Worm (Caenorhabditis elegans) whole organism, L4 larva: ENCODE results near the gene T28H11.7.

Experiments used
- D1046.2 ChIP-seq: fragments of 200-800 bp; sonication (Bioruptor generic); IDR thresholded peaks from 2 replicates; pipeline ENCODE4 v1.3.6; 2022; ENCODE audit warnings: missing genetic modification characterization, missing compliant biosample characterization
- F26F4.8 ChIP-seq: fragments of 200-800 bp; sonication (Bioruptor generic); conservative IDR thresholded peaks from 2 replicates; pipeline ENCODE4 v1.3.6; 2022; ENCODE audit warnings: missing genetic modification characterization, missing compliant biosample characterization
- F44E2.7 ChIP-seq: fragments of 200-800 bp; sonication (Bioruptor generic); IDR thresholded peaks from 2 replicates; pipeline ENCODE4 v2.1.2; 2022; ENCODE audit warnings: missing genetic modification characterization, missing compliant biosample characterization
- F49E8.2 ChIP-seq: sonication (generic microtip); optimal IDR thresholded peaks from 2 replicates; lab custom pipeline; 2016; ENCODE audit warnings: missing compliant biosample characterization, mild to moderate bottlenecking, missing genetic modification characterization, borderline replicate concordance
- T20F7.1 ChIP-seq: fragments of 200-800 bp; sonication (Bioruptor generic); optimal IDR thresholded peaks from 2 replicates; lab custom pipeline; 2018; ENCODE audit warnings: mild to moderate bottlenecking, missing genetic modification characterization, missing compliant biosample characterization
- Y5F2A.4 ChIP-seq: fragments of 200-800 bp; sonication (Bioruptor generic); optimal IDR thresholded peaks from 2 replicates; lab custom pipeline; 2018; ENCODE audit warnings: mild to moderate bottlenecking, missing genetic modification characterization, missing compliant biosample characterization
- ZK337.2 ChIP-seq: fragments of 200-800 bp; sonication (Bioruptor generic); IDR thresholded peaks from 2 replicates; pipeline ENCODE4 v1.3.6; 2022; ENCODE audit warnings: missing genetic modification reagents, missing genetic modification characterization, missing compliant biosample characterization
- aly-2 ChIP-seq: sonication (generic microtip); optimal IDR thresholded peaks from 2 replicates; lab custom pipeline; 2018; ENCODE audit warnings: missing biosample characterization, missing genetic modification characterization
- ama-1 ChIP-seq: fragments of 150-350 bp; optimal IDR thresholded peaks from 2 replicates; lab custom pipeline; 2014; ENCODE audit warnings: inconsistent platforms, mixed read lengths
- arid-1 ChIP-seq: fragments of 200-800 bp; sonication (Bioruptor generic); conservative IDR thresholded peaks from 2 replicates; pipeline ENCODE4 v1.3.6; 2022; ENCODE audit warnings: missing genetic modification reagents, missing genetic modification characterization, missing compliant biosample characterization
- attf-4 ChIP-seq: sonication (generic microtip); optimal IDR thresholded peaks from 3 replicates; lab custom pipeline; 2017; ENCODE audit warnings: missing biosample characterization, missing genetic modification characterization
- ceh-20 ChIP-seq: fragments of 200-800 bp; sonication (Bioruptor generic); IDR thresholded peaks from 2 replicates; pipeline ENCODE4 v1.3.6; 2022; ENCODE audit warnings: missing genetic modification reagents, missing genetic modification characterization, missing compliant biosample characterization
- ceh-28 ChIP-seq: fragments of 150-350 bp; optimal IDR thresholded peaks from 2 replicates; lab custom pipeline; 2014; ENCODE audit warnings: missing biosample characterization, missing genetic modification reagents, missing genetic modification characterization
- ceh-44 ChIP-seq: fragments of 200-800 bp; sonication (Bioruptor generic); IDR thresholded peaks from 2 replicates; pipeline ENCODE4 v1.3.6; 2022; ENCODE audit warnings: missing genetic modification reagents, missing genetic modification characterization, missing compliant biosample characterization
- ctbp-1 ChIP-seq: fragments of 200-800 bp; sonication (Bioruptor generic); IDR thresholded peaks from 2 replicates; pipeline ENCODE4 v1.3.6; 2022; ENCODE audit warnings: missing genetic modification reagents, missing genetic modification characterization, missing compliant biosample characterization
- daf-12 ChIP-seq: fragments of 150-350 bp; optimal IDR thresholded peaks from 2 replicates; lab custom pipeline; 2014; ENCODE audit warnings: missing biosample characterization, missing genetic modification reagents, missing genetic modification characterization
- daf-19 ChIP-seq: fragments of 200-800 bp; sonication (Bioruptor generic); conservative IDR thresholded peaks from 2 replicates; pipeline ENCODE4 v1.3.6; 2022; ENCODE audit warnings: missing genetic modification characterization, missing compliant biosample characterization
- dmd-6 ChIP-seq: fragments of 200-800 bp; sonication (Bioruptor generic); IDR thresholded peaks from 2 replicates; pipeline ENCODE4 v1.3.6; 2022; ENCODE audit warnings: missing genetic modification reagents, missing genetic modification characterization, missing compliant biosample characterization
- dpl-1 ChIP-seq: fragments of 150-350 bp; optimal IDR thresholded peaks from 2 replicates; lab custom pipeline; 2014; ENCODE audit warnings: missing biosample characterization, missing genetic modification reagents, missing genetic modification characterization
- dve-1 ChIP-seq: sonication (generic microtip); optimal IDR thresholded peaks from 2 replicates; lab custom pipeline; 2017; ENCODE audit warnings: antibody characterized with exemption, mild to moderate bottlenecking, missing genetic modification characterization, missing compliant biosample characterization; ENCODE audit not compliant: insufficient read depth
- egl-43 ChIP-seq: fragments of 200-800 bp; sonication (Bioruptor generic); IDR thresholded peaks from 2 replicates; pipeline ENCODE4 v1.3.6; 2022; ENCODE audit warnings: missing genetic modification reagents, missing genetic modification characterization, missing compliant biosample characterization
- gei-8 ChIP-seq: fragments of 200-800 bp; sonication (Bioruptor generic); optimal IDR thresholded peaks from 2 replicates; lab custom pipeline; 2018; ENCODE audit warnings: mild to moderate bottlenecking, missing genetic modification characterization, missing compliant biosample characterization
- hlh-11 ChIP-seq: fragments of 200-800 bp; sonication (Bioruptor generic); optimal IDR thresholded peaks from 2 replicates; lab custom pipeline; 2018; ENCODE audit warnings: mild to moderate bottlenecking, missing genetic modification characterization, missing compliant biosample characterization
- hmg-1.1 ChIP-seq: fragments of 200-800 bp; sonication (Bioruptor generic); IDR thresholded peaks from 2 replicates; pipeline ENCODE4 v1.3.6; 2022; ENCODE audit warnings: missing genetic modification reagents, missing genetic modification characterization, missing compliant biosample characterization
- jun-1 ChIP-seq: fragments of 150-350 bp; optimal IDR thresholded peaks from 2 replicates; lab custom pipeline; 2014; ENCODE audit warnings: missing biosample characterization, missing genetic modification reagents, missing genetic modification characterization
- lin-1 ChIP-seq: fragments of 200-800 bp; sonication (Bioruptor generic); IDR thresholded peaks from 2 replicates; pipeline ENCODE4 v1.3.6; 2022; ENCODE audit warnings: missing genetic modification reagents, missing genetic modification characterization, missing compliant biosample characterization
- lin-29 ChIP-seq: fragments of 200-800 bp; sonication (Bioruptor generic); IDR thresholded peaks from 2 replicates; pipeline ENCODE4 v1.3.6; 2022; ENCODE audit warnings: missing genetic modification reagents, missing genetic modification characterization, missing compliant biosample characterization
- lir-3 ChIP-seq: sonication (generic microtip); optimal IDR thresholded peaks from 2 replicates; lab custom pipeline; 2016; ENCODE audit warnings: mild to moderate bottlenecking, missing genetic modification characterization, missing compliant biosample characterization
- madf-9 ChIP-seq: fragments of 200-800 bp; sonication (Bioruptor generic); conservative IDR thresholded peaks from 2 replicates; pipeline ENCODE4 v1.3.6; 2022; ENCODE audit warnings: missing genetic modification reagents, missing genetic modification characterization, missing compliant biosample characterization
- mdl-1 ChIP-seq, 2 experiments: fragments of 150-350 bp in 1 of 2; sonication (generic microtip) in 1 of 2; optimal IDR thresholded peaks; 2 replicates each; lab custom pipeline; 2014 to 2017; ENCODE audit warnings: missing biosample characterization in 2 of 2, missing genetic modification characterization in 2 of 2
- nhr-10 ChIP-seq: fragments of 150-350 bp; optimal IDR thresholded peaks from 2 replicates; lab custom pipeline; 2014; ENCODE audit warnings: missing biosample characterization, missing genetic modification characterization
- nhr-102 ChIP-seq: sonication (generic microtip); optimal IDR thresholded peaks from 2 replicates; lab custom pipeline; 2016; ENCODE audit warnings: mild to moderate bottlenecking, missing genetic modification characterization, moderate library complexity, missing compliant biosample characterization
- nhr-28 ChIP-seq: fragments of 150-350 bp; optimal IDR thresholded peaks from 2 replicates; lab custom pipeline; 2014; ENCODE audit warnings: missing biosample characterization, missing genetic modification characterization
- nhr-48 ChIP-seq: sonication (generic microtip); optimal IDR thresholded peaks from 2 replicates; lab custom pipeline; 2016; ENCODE audit warnings: mild to moderate bottlenecking, missing genetic modification characterization, missing compliant biosample characterization
- nhr-6 ChIP-seq: fragments of 150-350 bp; optimal IDR thresholded peaks from 2 replicates; lab custom pipeline; 2014; ENCODE audit warnings: missing biosample characterization, missing genetic modification characterization
- pha-4 ChIP-seq, 2 experiments: fragments of 150-350 bp in 1 of 2; fragments of 200-800 bp in 1 of 2; sonication (Bioruptor generic) in 1 of 2; IDR thresholded peaks in 1 of 2; optimal IDR thresholded peaks in 1 of 2; 2 replicates each; pipeline versions ENCODE4 v1.3.6 to Lab custom; 2014 to 2022; ENCODE audit warnings: missing genetic modification characterization in 2 of 2, missing genetic modification reagents in 2 of 2, missing biosample characterization in 1 of 2, missing compliant biosample characterization in 1 of 2
- spr-1 ChIP-seq: sonication (generic microtip); optimal IDR thresholded peaks from 2 replicates; lab custom pipeline; 2016; ENCODE audit warnings: mild to moderate bottlenecking, missing genetic modification characterization, missing compliant biosample characterization
- tra-1 ChIP-seq: fragments of 200-800 bp; sonication (Bioruptor generic); IDR thresholded peaks from 2 replicates; pipeline ENCODE4 v1.3.6; 2022; ENCODE audit warnings: missing genetic modification reagents, missing genetic modification characterization, missing compliant biosample characterization
- unc-130 ChIP-seq: sonication (generic microtip); optimal IDR thresholded peaks from 2 replicates; lab custom pipeline; 2016; ENCODE audit warnings: missing genetic modification reagents, missing genetic modification characterization, missing compliant biosample characterization
- unc-39 ChIP-seq: sonication (generic microtip); optimal IDR thresholded peaks from 2 replicates; lab custom pipeline; 2017; ENCODE audit warnings: missing biosample characterization, missing genetic modification characterization
- vab-7 ChIP-seq: fragments of 200-800 bp; sonication (Bioruptor generic); IDR thresholded peaks from 2 replicates; pipeline ENCODE4 v1.3.6; 2022; ENCODE audit warnings: missing genetic modification reagents, missing genetic modification characterization, missing compliant biosample characterization
- zfp-3 ChIP-seq: fragments of 200-800 bp; sonication (Bioruptor generic); conservative IDR thresholded peaks from 2 replicates; pipeline ENCODE4 v1.3.6; 2022; ENCODE audit warnings: missing genetic modification reagents, missing genetic modification characterization, missing compliant biosample characterization
- zip-11 ChIP-seq: fragments of 200-800 bp; sonication (Bioruptor generic); IDR thresholded peaks from 2 replicates; pipeline ENCODE4 v1.3.6; 2022; ENCODE audit warnings: missing genetic modification characterization, missing compliant biosample characterization
- ztf-7 ChIP-seq: fragments of 150-350 bp; optimal IDR thresholded peaks from 2 replicates; lab custom pipeline; 2014; ENCODE audit warnings: missing biosample characterization, missing genetic modification characterization

T28H11.7 gene

ce11 chrIV:5038744-5039143, 21.8 kb upstream of the T28H11.7 start (continued):
- TF ChIP-seq zfp-3 (GFP tag; lab: Robert Waterston, UW): peak; percentile 69; the same call in 1 of the 2 replicates
- TF ChIP-seq hlh-11 (tag; lab: Kevin White, UChicago): no peak
- no peak for TF ChIP-seq daf-12 (tag; lab: Kevin White, UChicago)
- 0 out of 2 replicates have a peak, but pooled peaks have one; percentile 5 for TF ChIP-seq ZK337.2
- TF ChIP-seq madf-9 (GFP tag; lab: Robert Waterston, UW): peak; percentile 59; the same call in 1 of the 2 replicates
- peak; percentile 11 for TF ChIP-seq gei-8 (GFP tag; lab: Kevin White, UChicago)
- TF ChIP-seq daf-19: 0 out of 2 replicates have a peak, but pooled peaks have one; percentile 63
- 0 out of 2 replicates have a peak, but pooled peaks have one; percentile 28 for TF ChIP-seq lin-29 (GFP tag; lab: Robert Waterston, UW)
- TF ChIP-seq D1046.2 (GFP tag; lab: Robert Waterston, UW): peak; percentile 78; the same call in 1 of the 2 replicates
- TF ChIP-seq arid-1: peak; percentile 80
- TF ChIP-seq hmg-1.1 (GFP tag; lab: Robert Waterston, UW): no peak; the same call in 1 of the 2 replicates
- TF ChIP-seq unc-130: peak; percentile 55
- peak; percentile 80 for TF ChIP-seq ctbp-1 (GFP tag; lab: Robert Waterston, UW)
- TF ChIP-seq vab-7 (GFP tag; lab: Robert Waterston, UW): peak; percentile 81
- peak; percentile 82 for TF ChIP-seq pha-4 (GFP tag; IDR thresholded peaks at IDR 0.05; lab: Robert Waterston, UW)
- no peak for TF ChIP-seq pha-4 (tag; optimal IDR thresholded peaks at IDR 0.05; lab: Kevin White, UChicago)
- TF ChIP-seq T20F7.1: peak; percentile 32
- peak; percentile 71 for TF ChIP-seq ceh-20
- TF ChIP-seq F49E8.2 (tag; lab: Kevin White, UChicago): peak; percentile 32
- peak; percentile 61 for TF ChIP-seq lin-1
- TF ChIP-seq lir-3 (tag; lab: Kevin White, UChicago): peak; percentile 6
- TF ChIP-seq jun-1: no peak
- TF ChIP-seq aly-2: no peak
- peak; percentile 54; the same call in 1 of the 2 replicates for TF ChIP-seq tra-1
- TF ChIP-seq ceh-28: no peak
- peak; percentile 88 for TF ChIP-seq ceh-44 (GFP tag; lab: Robert Waterston, UW)
- TF ChIP-seq F26F4.8 (GFP tag; lab: Robert Waterston, UW): peak; percentile 84
- TF ChIP-seq, all 104 proteins: peak for 35

ce11 chrIV:5037489-5037888, 20.5 kb upstream of the T28H11.7 start, which contains the start of gene C09B9.1:
Gene C09B9.1, plus strand, starts transcription at chrIV:5037789.
- TF ChIP-seq nhr-6 (tag; lab: Kevin White, UChicago) (no peak), Y5F2A.4 (no peak), dpl-1 (no peak), nhr-28 (tag; lab: Kevin White, UChicago) (no peak), nhr-102 (tag; lab: Kevin White, UChicago) (no peak), nhr-10 (no peak), spr-1 (no peak), egl-43 (GFP tag; lab: Robert Waterston, UW) (no peak), mdl-1 (tag; optimal IDR thresholded peaks at IDR 0.05; lab: Kevin White, UChicago) (no peak), attf-4 (tag; lab: Kevin White, UChicago) (no peak), ama-1 (no peak), dve-1 (no peak), zip-11 (GFP tag; lab: Robert Waterston, UW) (no peak), lir-3 (tag; lab: Kevin White, UChicago) (no peak)
- TF ChIP-seq, all 104 proteins: peak for 0

- no peak for TF ChIP-seq attf-4 (tag; lab: Kevin White, UChicago)
- TF ChIP-seq F44E2.7 (GFP tag; lab: Robert Waterston, UW): no peak
- no peak for TF ChIP-seq unc-39 (tag; lab: Kevin White, UChicago)
- TF ChIP-seq ztf-7 (tag; lab: Kevin White, UChicago): no peak
- TF ChIP-seq ceh-20: no peak
- no peak for TF ChIP-seq zip-11 (GFP tag; lab: Robert Waterston, UW)
- no peak for TF ChIP-seq nhr-48 (tag; lab: Kevin White, UChicago)
- no peak for TF ChIP-seq hmg-1.1 (GFP tag; lab: Robert Waterston, UW)
- no peak for TF ChIP-seq dmd-6 (GFP tag; lab: Robert Waterston, UW)
- TF ChIP-seq, all 104 proteins: peak for 0
Observed at ce11 chrIV:5033276-5033675, 16.3 kb upstream of the T28H11.7 start, which contains the start of gene C09B9.4. Gene C09B9.4, minus strand, starts transcription at chrIV:5033376.
